Fruit fly (Drosophila melanogaster): ENCODE results near the gene CG32313.
A peak's percentile ranks its signal among the peaks of the same experiment; 100 is the strongest.

DNA sequence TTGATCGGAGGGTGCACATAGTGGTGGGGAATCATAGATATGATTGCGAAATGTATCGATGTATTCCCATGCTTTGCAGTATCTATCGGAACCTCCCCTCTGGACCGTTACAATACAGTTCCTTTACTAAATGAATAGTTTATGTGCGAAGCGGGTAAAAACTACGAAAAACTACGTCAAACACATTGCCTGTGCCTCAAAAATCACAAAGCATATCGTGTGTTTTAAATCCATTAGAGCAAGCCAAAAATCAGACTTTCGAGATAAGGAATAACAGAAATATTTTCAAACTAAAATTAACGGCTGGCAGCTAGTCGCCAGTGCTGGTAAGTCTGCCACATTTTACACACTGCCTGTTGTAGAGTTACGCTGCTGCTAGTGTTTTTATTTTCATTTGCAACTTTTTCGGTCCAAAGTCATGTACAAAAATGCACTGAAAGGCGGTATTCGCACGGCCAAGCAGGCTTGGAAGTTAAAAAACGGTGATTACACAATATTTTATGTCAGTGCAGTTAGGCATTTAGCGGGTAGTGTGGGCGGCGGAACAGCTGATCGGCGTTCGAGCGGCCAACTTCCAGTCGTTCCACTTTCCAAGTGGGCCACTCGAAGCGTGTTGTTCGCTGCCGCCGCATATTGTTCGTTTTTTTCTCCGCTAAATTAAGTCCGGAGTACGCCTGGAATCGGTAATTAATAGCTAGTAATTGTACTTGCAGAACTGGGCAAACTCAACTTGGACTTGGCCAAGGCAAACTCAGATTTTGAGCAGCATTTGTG, 28.1 kb downstream of the CG32313 start:
- TF ChIP-seq CG12605 (GFP tag; IDR thresholded peaks at IDR 0.05) (peak; percentile 47), CG4496 (GFP tag; IDR thresholded peaks at IDR 0.05) (peak; percentile 88), EcR (GFP tag; optimal IDR thresholded peaks at IDR 0.05) (no peak), Pif1B (GFP tag; optimal IDR thresholded peaks at IDR 0.05) (peak; percentile 75)
